Worm (Caenorhabditis elegans): Measurements from ENCODE around the gene srr-4.

- TF ChIP-seq him-1 (tag; optimal IDR thresholded peaks at IDR 0.05) = no peak
- TF ChIP-seq dao-5 (tag; optimal IDR thresholded peaks at IDR 0.05) = no peak
- no peak for TF ChIP-seq W03F9.2 (tag; optimal IDR thresholded peaks at IDR 0.05)
Observed at ce11 chrV:5030212-5030611, 11.2 kb downstream of the srr-4 start.
